Worm (Caenorhabditis elegans) whole organism, midembryonic: ENCODE measurements around the gene srg-41.

Experiments
- T22C8.4 ChIP-seq: fragments of 200-800 bp; sonication (Bioruptor generic); IDR thresholded peaks from 2 replicates; pipeline ENCODE4 v1.3.6; 2022; ENCODE audit warnings: missing genetic modification characterization, missing compliant biosample characterization
- cog-1 ChIP-seq: sonication (generic microtip); optimal IDR thresholded peaks from 2 replicates; lab custom pipeline; 2016; ENCODE audit warnings: missing genetic modification characterization, missing compliant biosample characterization
- flt-1 ChIP-seq: fragments of 200-800 bp; sonication (Bioruptor generic); IDR thresholded peaks from 2 replicates; pipeline ENCODE4 v1.3.6; 2022; ENCODE audit warnings: missing genetic modification characterization, missing compliant biosample characterization
- klf-2 ChIP-seq: fragments of 200-800 bp; sonication (Bioruptor generic); conservative IDR thresholded peaks from 2 replicates; pipeline ENCODE4 v1.3.6; 2022; ENCODE audit warnings: missing genetic modification reagents, missing genetic modification characterization, missing compliant biosample characterization
- med-1 ChIP-seq: sonication (generic microtip); optimal IDR thresholded peaks from 2 replicates; lab custom pipeline; 2017; ENCODE audit warnings: missing genetic modification characterization, mild to moderate bottlenecking, missing compliant biosample characterization, antibody characterized with exemption, missing genetic modification reagents; ENCODE audit not compliant: insufficient read depth
- ref-1 ChIP-seq: fragments of 200-800 bp; sonication (Bioruptor generic); conservative IDR thresholded peaks from 2 replicates; pipeline ENCODE4 v1.3.6; 2022; ENCODE audit warnings: missing genetic modification reagents, missing genetic modification characterization, missing compliant biosample characterization
- tab-1 ChIP-seq: fragments of 200-800 bp; sonication (Bioruptor generic); IDR thresholded peaks from 2 replicates; pipeline ENCODE4 v1.3.6; 2022; ENCODE audit warnings: missing genetic modification characterization, missing compliant biosample characterization
- ztf-23 ChIP-seq: fragments of 200-800 bp; sonication (Bioruptor generic); IDR thresholded peaks from 2 replicates; pipeline ENCODE4 v1.3.6; 2022; ENCODE audit warnings: missing genetic modification reagents, missing genetic modification characterization, missing compliant biosample characterization
- ztf-29 ChIP-seq: fragments of 200-800 bp; sonication (Bioruptor generic); IDR thresholded peaks from 2 replicates; pipeline ENCODE4 v1.3.6; 2022; ENCODE audit warnings: missing genetic modification reagents, missing genetic modification characterization, missing compliant biosample characterization

srg-41 gene

ce11 chrV:11161791-11162190 is at the start of gene srg-41:
Gene srg-41, minus strand, starts transcription at chrV:11161891.
- TF ChIP-seq T22C8.4 (GFP tag; lab: Robert Waterston, UW) = no peak
- TF ChIP-seq ztf-23 (GFP tag; lab: Robert Waterston, UW) = no peak
- TF ChIP-seq tab-1 = no peak
- no peak for TF ChIP-seq ref-1 (GFP tag; lab: Robert Waterston, UW)
- no peak for TF ChIP-seq ztf-29
- TF ChIP-seq med-1 (GFP tag; lab: Kevin White, UChicago) = no peak
- no peak for TF ChIP-seq flt-1
- no peak for TF ChIP-seq klf-2 (GFP tag; lab: Robert Waterston, UW)
- TF ChIP-seq cog-1 = no peak

ce11 chrV:11211323-11211722 is 49.6 kb upstream of the srg-41 start:
- TF ChIP-seq cog-1 (no peak), tab-1 (no peak), med-1 (GFP tag; lab: Kevin White, UChicago) (no peak), klf-2 (GFP tag; lab: Robert Waterston, UW) (no peak), flt-1 (no peak)

- TF ChIP-seq T22C8.4 (GFP tag; lab: Robert Waterston, UW) (no peak), klf-2 (GFP tag; lab: Robert Waterston, UW) (no peak), ztf-23 (GFP tag; lab: Robert Waterston, UW) (no peak), tab-1 (no peak), ref-1 (GFP tag; lab: Robert Waterston, UW) (no peak), cog-1 (no peak), flt-1 (no peak), ztf-29 (no peak), med-1 (GFP tag; lab: Kevin White, UChicago) (no peak)
These were observed 47.9 kb upstream of the srg-41 start for ce11 chrV:11209452-11210188.

- no peak for TF ChIP-seq ztf-23 (GFP tag; lab: Robert Waterston, UW)
- no peak for TF ChIP-seq tab-1
- TF ChIP-seq T22C8.4 (GFP tag; lab: Robert Waterston, UW) = no peak
- TF ChIP-seq klf-2 (GFP tag; lab: Robert Waterston, UW) = no peak
- no peak for TF ChIP-seq ztf-29
These were observed 44.8 kb upstream of the srg-41 start for ce11 chrV:11206467-11206866.

- no peak for TF ChIP-seq med-1 (GFP tag; lab: Kevin White, UChicago)
- TF ChIP-seq ztf-29 = no peak
These were observed 42.8 kb upstream of the srg-41 start for ce11 chrV:11204452-11204851.

ce11 chrV:11201826-11202565 is 40.3 kb upstream of the srg-41 start, which contains the start of gene K10D6.4:
Gene K10D6.4, plus strand, starts transcription at chrV:11201925.
- TF ChIP-seq ztf-23 (GFP tag; lab: Robert Waterston, UW) = no peak
- TF ChIP-seq T22C8.4 (GFP tag; lab: Robert Waterston, UW) = no peak
- no peak for TF ChIP-seq ref-1 (GFP tag; lab: Robert Waterston, UW)
- no peak for TF ChIP-seq flt-1
- no peak for TF ChIP-seq cog-1
- no peak for TF ChIP-seq ztf-29
- TF ChIP-seq tab-1 = no peak
- TF ChIP-seq klf-2 (GFP tag; lab: Robert Waterston, UW) = no peak
- no peak for TF ChIP-seq med-1 (GFP tag; lab: Kevin White, UChicago)

ce11 chrV:11200316-11200715 is 38.6 kb upstream of the srg-41 start, which contains the start of gene K10D6.3:
Gene K10D6.3, plus strand, starts transcription at chrV:11200616.
- no peak for TF ChIP-seq cog-1
- no peak for TF ChIP-seq klf-2 (GFP tag; lab: Robert Waterston, UW)
- TF ChIP-seq ztf-29 = no peak
- no peak for TF ChIP-seq med-1 (GFP tag; lab: Kevin White, UChicago)
- no peak for TF ChIP-seq ref-1 (GFP tag; lab: Robert Waterston, UW)
- no peak for TF ChIP-seq flt-1
- TF ChIP-seq ztf-23 (GFP tag; lab: Robert Waterston, UW) = no peak
- TF ChIP-seq T22C8.4 (GFP tag; lab: Robert Waterston, UW) = no peak
- TF ChIP-seq tab-1 = no peak

ce11 chrV:11199497-11199896 is 37.8 kb upstream of the srg-41 start:
- TF ChIP-seq cog-1 (no peak), tab-1 (no peak), ref-1 (GFP tag; lab: Robert Waterston, UW) (no peak), flt-1 (no peak), med-1 (GFP tag; lab: Kevin White, UChicago) (no peak)

- TF ChIP-seq tab-1 (no peak), T22C8.4 (GFP tag; lab: Robert Waterston, UW) (no peak), klf-2 (GFP tag; lab: Robert Waterston, UW) (no peak)
These were observed 36.4 kb upstream of the srg-41 start for ce11 chrV:11198094-11198493.

ce11 chrV:11196631-11197258 is 35.1 kb upstream of the srg-41 start:
- TF ChIP-seq flt-1 (no peak), ztf-29 (no peak), ztf-23 (GFP tag; lab: Robert Waterston, UW) (no peak)
